Fruit fly (Drosophila melanogaster) whole organism, embryonic: ENCODE measurements around the gene COX7AL.

Experiments
- ATbp ChIP-seq: fragments of 200-800 bp; sonication (Bioruptor generic); optimal IDR thresholded peaks from 2 replicates; lab custom pipeline; 2017; ENCODE audit warnings: missing biosample characterization, mild to moderate bottlenecking, missing genetic modification characterization, missing genetic modification reagents
- Abd-B ChIP-seq: fragments of 200-800 bp; sonication (Bioruptor generic); optimal IDR thresholded peaks from 2 replicates; lab custom pipeline; 2018; ENCODE audit warnings: missing biosample characterization, mild to moderate bottlenecking, missing genetic modification characterization, moderate library complexity
- Aef1 ChIP-seq: fragments of 200-800 bp; sonication (Bioruptor generic); IDR thresholded peaks from 3 replicates; pipeline ENCODE4 v1.3.6; 2022; ENCODE audit warnings: missing biosample characterization, missing genetic modification characterization
- Bgb ChIP-seq: fragments of 200-800 bp; sonication (Bioruptor generic); IDR thresholded peaks from 2 replicates; pipeline ENCODE4 v1.3.6; 2022; ENCODE audit warnings: missing biosample characterization, missing genetic modification characterization; ENCODE audit not compliant: partially characterized antibody
- CG10267 ChIP-seq: fragments of 200-800 bp; sonication (Bioruptor generic); optimal IDR thresholded peaks from 2 replicates; lab custom pipeline; 2018; ENCODE audit warnings: missing biosample characterization, mild to moderate bottlenecking, missing genetic modification characterization, moderate library complexity
- CG10274 ChIP-seq: fragments of 200-800 bp; sonication (Bioruptor generic); optimal IDR thresholded peaks from 3 replicates; lab custom pipeline; 2017; ENCODE audit warnings: missing biosample characterization, mild to moderate bottlenecking, missing genetic modification characterization
- CG10321 ChIP-seq: fragments of 200-800 bp; sonication (Bioruptor generic); IDR thresholded peaks from 2 replicates; pipeline ENCODE4 v1.3.6; 2022; ENCODE audit warnings: missing biosample characterization, missing genetic modification characterization
- CG10431 ChIP-seq: fragments of 200-800 bp; sonication (Bioruptor generic); optimal IDR thresholded peaks from 3 replicates; lab custom pipeline; 2018; ENCODE audit warnings: missing biosample characterization, mild to moderate bottlenecking, missing genetic modification characterization
- CG10462 ChIP-seq: fragments of 200-800 bp; sonication (Bioruptor generic); optimal IDR thresholded peaks from 2 replicates; lab custom pipeline; 2016; ENCODE audit warnings: missing biosample characterization, missing genetic modification characterization
- CG14441 ChIP-seq: fragments of 200-800 bp; sonication (Bioruptor generic); IDR thresholded peaks from 2 replicates; pipeline ENCODE4 v1.3.6; 2022; ENCODE audit warnings: missing biosample characterization, missing genetic modification characterization
- CG14965 ChIP-seq: fragments of 200-800 bp; sonication (Bioruptor generic); optimal IDR thresholded peaks from 2 replicates; lab custom pipeline; 2016; ENCODE audit warnings: missing biosample characterization, missing genetic modification characterization, borderline replicate concordance
- CG1529 ChIP-seq: fragments of 200-800 bp; sonication (Bioruptor generic); optimal IDR thresholded peaks from 3 replicates; lab custom pipeline; 2018; ENCODE audit warnings: missing biosample characterization, missing genetic modification characterization
- CG1603 ChIP-seq: fragments of 200-800 bp; sonication (Bioruptor generic); optimal IDR thresholded peaks from 2 replicates; lab custom pipeline; 2019; ENCODE audit warnings: missing biosample characterization, mild to moderate bottlenecking, missing genetic modification characterization, moderate library complexity
- CG17568 ChIP-seq: fragments of 200-800 bp; sonication (Bioruptor generic); optimal IDR thresholded peaks from 2 replicates; lab custom pipeline; 2018; ENCODE audit warnings: missing biosample characterization, mild to moderate bottlenecking, missing genetic modification characterization, moderate library complexity
- CG17829 ChIP-seq: fragments of 200-800 bp; optimal IDR thresholded peaks from 2 replicates; lab custom pipeline; 2019; ENCODE audit warnings: missing biosample characterization, mild to moderate bottlenecking, missing genetic modification characterization, moderate library complexity
- CG18619 ChIP-seq: fragments of 200-800 bp; sonication (Bioruptor generic); optimal IDR thresholded peaks from 3 replicates; lab custom pipeline; 2017; ENCODE audit warnings: missing biosample characterization, mild to moderate bottlenecking, missing genetic modification characterization
- CG30431 ChIP-seq: fragments of 200-800 bp; sonication (Bioruptor generic); optimal IDR thresholded peaks from 2 replicates; lab custom pipeline; 2017; ENCODE audit warnings: missing biosample characterization, missing genetic modification characterization
- CG31224 ChIP-seq: fragments of 200-800 bp; sonication (Bioruptor generic); IDR thresholded peaks from 2 replicates; pipeline ENCODE4 v1.3.6; 2022; ENCODE audit warnings: missing biosample characterization, missing genetic modification characterization
- CG32532 ChIP-seq: fragments of 200-800 bp; sonication (Bioruptor generic); IDR thresholded peaks from 2 replicates; pipeline ENCODE4 v1.3.6; 2022; ENCODE audit warnings: missing biosample characterization, missing genetic modification characterization
- CG3407 ChIP-seq: fragments of 200-800 bp; sonication (Bioruptor generic); optimal IDR thresholded peaks from 2 replicates; lab custom pipeline; 2018; ENCODE audit warnings: missing biosample characterization, mild to moderate bottlenecking, missing genetic modification characterization
- CG3995 ChIP-seq: fragments of 200-800 bp; sonication (Bioruptor generic); optimal IDR thresholded peaks from 3 replicates; lab custom pipeline; 2016; ENCODE audit warnings: missing biosample characterization, missing genetic modification characterization
- CG4404 ChIP-seq: fragments of 200-800 bp; sonication (Bioruptor generic); IDR thresholded peaks from 2 replicates; pipeline ENCODE4 v1.3.6; 2022; ENCODE audit warnings: missing biosample characterization, missing genetic modification characterization
- CG4707 ChIP-seq: fragments of 200-800 bp; sonication (Bioruptor generic); optimal IDR thresholded peaks from 2 replicates; lab custom pipeline; 2018; ENCODE audit warnings: missing biosample characterization, mild to moderate bottlenecking, missing genetic modification characterization, moderate library complexity
- CG8281 ChIP-seq: fragments of 200-800 bp; sonication (Bioruptor generic); optimal IDR thresholded peaks from 2 replicates; lab custom pipeline; 2018; ENCODE audit warnings: missing biosample characterization, mild to moderate bottlenecking, missing genetic modification characterization, moderate library complexity
- CG8924 ChIP-seq: fragments of 200-800 bp; optimal IDR thresholded peaks from 3 replicates; lab custom pipeline; 2019; ENCODE audit warnings: missing biosample characterization, mild to moderate bottlenecking, missing genetic modification characterization, moderate library complexity
- Doc3 ChIP-seq: fragments of 200-800 bp; sonication (Bioruptor generic); IDR thresholded peaks from 3 replicates; pipeline ENCODE4 v1.3.6; 2022; ENCODE audit warnings: missing biosample characterization, missing genetic modification characterization; ENCODE audit not compliant: partially characterized antibody
- E2f1 ChIP-seq: fragments of 200-800 bp; sonication (Bioruptor generic); IDR thresholded peaks from 2 replicates; pipeline ENCODE4 v1.3.6; 2022; ENCODE audit warnings: missing biosample characterization, missing genetic modification characterization
- ERR ChIP-seq: fragments of 200-800 bp; sonication (Bioruptor generic); optimal IDR thresholded peaks from 2 replicates; lab custom pipeline; 2016; ENCODE audit warnings: missing biosample characterization, missing genetic modification characterization
- GATAe ChIP-seq: fragments of 200-800 bp; sonication (Bioruptor generic); conservative IDR thresholded peaks from 2 replicates; pipeline ENCODE4 v1.3.6; 2022; ENCODE audit warnings: missing biosample characterization, missing genetic modification characterization
- Hand ChIP-seq: fragments of 200-800 bp; sonication (Bioruptor generic); optimal IDR thresholded peaks from 2 replicates; lab custom pipeline; 2017; ENCODE audit warnings: mild to moderate bottlenecking, missing biosample characterization, missing genetic modification reagents, missing genetic modification characterization
- Lim3 ChIP-seq: fragments of 200-800 bp; sonication (Bioruptor generic); IDR thresholded peaks from 2 replicates; pipeline ENCODE4 v1.3.6; 2022; ENCODE audit warnings: missing biosample characterization, missing genetic modification characterization
- MBD-R2 ChIP-seq: fragments of 200-800 bp; sonication (Bioruptor generic); IDR thresholded peaks from 2 replicates; pipeline ENCODE4 v1.3.6; 2022; ENCODE audit warnings: missing biosample characterization, missing genetic modification characterization
- Mad ChIP-seq: fragments of 200-800 bp; sonication (Bioruptor generic); optimal IDR thresholded peaks from 2 replicates; lab custom pipeline; 2016; ENCODE audit warnings: missing biosample characterization, missing genetic modification characterization
- Oaz ChIP-seq: fragments of 200-800 bp; sonication (Bioruptor generic); IDR thresholded peaks from 2 replicates; pipeline ENCODE4 v1.3.6; 2022; ENCODE audit warnings: missing biosample characterization, missing genetic modification characterization
- Sin3A ChIP-seq: fragments of >200 bp; optimal IDR thresholded peaks from 2 replicates; lab custom pipeline; 2018
- Trl ChIP-seq, 3 experiments: fragments of >200 bp in 2 of 3; fragments of 200-800 bp in 1 of 3; sonication (Bioruptor generic) in 1 of 3; optimal IDR thresholded peaks; 2 replicates in 1 of 3; 3 replicates in 2 of 3; lab custom pipeline; 2016 to 2017; ENCODE audit warnings: missing biosample characterization in 1 of 3, missing genetic modification characterization in 1 of 3
- bsh ChIP-seq, 2 experiments: fragments of 200-800 bp; sonication (Bioruptor generic); optimal IDR thresholded peaks; 2 replicates each; lab custom pipeline; 2017 to 2018; ENCODE audit warnings: mild to moderate bottlenecking in 2 of 2, missing biosample characterization in 2 of 2, missing genetic modification characterization in 2 of 2, moderate library complexity in 1 of 2
- crol ChIP-seq: fragments of 200-800 bp; sonication (Bioruptor generic); IDR thresholded peaks from 2 replicates; pipeline ENCODE4 v1.3.6; 2022; ENCODE audit warnings: missing biosample characterization, missing genetic modification characterization
- hb ChIP-seq: fragments of 200-800 bp; sonication (Bioruptor generic); IDR thresholded peaks from 3 replicates; pipeline ENCODE4 v1.3.6; 2022; ENCODE audit warnings: missing biosample characterization, missing genetic modification characterization; ENCODE audit not compliant: partially characterized antibody
- nom ChIP-seq: fragments of 200-800 bp; sonication (Bioruptor generic); optimal IDR thresholded peaks from 2 replicates; lab custom pipeline; 2017; ENCODE audit warnings: missing biosample characterization, missing genetic modification characterization, mild to moderate bottlenecking, moderate library complexity, missing genetic modification reagents
- pnt ChIP-seq: fragments of 200-800 bp; sonication (Bioruptor generic); optimal IDR thresholded peaks from 3 replicates; lab custom pipeline; 2016; ENCODE audit warnings: missing biosample characterization, missing genetic modification characterization
- pum ChIP-seq: fragments of 200-800 bp; sonication (Bioruptor generic); optimal IDR thresholded peaks from 2 replicates; lab custom pipeline; 2016; ENCODE audit warnings: missing biosample characterization, missing genetic modification characterization
- salm ChIP-seq: fragments of 200-800 bp; sonication (Bioruptor generic); optimal IDR thresholded peaks from 2 replicates; lab custom pipeline; 2018; ENCODE audit warnings: missing biosample characterization, mild to moderate bottlenecking, missing genetic modification characterization
- shn ChIP-seq: fragments of 200-800 bp; sonication (Bioruptor generic); optimal IDR thresholded peaks from 3 replicates; lab custom pipeline; 2016; ENCODE audit warnings: missing biosample characterization, missing genetic modification characterization
- sr ChIP-seq: fragments of 200-800 bp; sonication (Bioruptor generic); IDR thresholded peaks from 3 replicates; pipeline ENCODE4 v1.3.6; 2022; ENCODE audit warnings: missing biosample characterization, missing genetic modification characterization
- ssp ChIP-seq: fragments of 200-800 bp; sonication (Bioruptor generic); IDR thresholded peaks from 2 replicates; pipeline ENCODE4 v1.3.6; 2022; ENCODE audit warnings: missing biosample characterization, missing genetic modification characterization
- stc ChIP-seq: fragments of 200-800 bp; sonication (Bioruptor generic); IDR thresholded peaks from 2 replicates; pipeline ENCODE4 v1.3.6; 2022; ENCODE audit warnings: missing biosample characterization, missing genetic modification characterization
- vfl ChIP-seq: fragments of 200-800 bp; sonication (Bioruptor generic); optimal IDR thresholded peaks from 2 replicates; lab custom pipeline; 2016; ENCODE audit warnings: missing biosample characterization, missing genetic modification characterization

Gene COX7AL

DNA sequence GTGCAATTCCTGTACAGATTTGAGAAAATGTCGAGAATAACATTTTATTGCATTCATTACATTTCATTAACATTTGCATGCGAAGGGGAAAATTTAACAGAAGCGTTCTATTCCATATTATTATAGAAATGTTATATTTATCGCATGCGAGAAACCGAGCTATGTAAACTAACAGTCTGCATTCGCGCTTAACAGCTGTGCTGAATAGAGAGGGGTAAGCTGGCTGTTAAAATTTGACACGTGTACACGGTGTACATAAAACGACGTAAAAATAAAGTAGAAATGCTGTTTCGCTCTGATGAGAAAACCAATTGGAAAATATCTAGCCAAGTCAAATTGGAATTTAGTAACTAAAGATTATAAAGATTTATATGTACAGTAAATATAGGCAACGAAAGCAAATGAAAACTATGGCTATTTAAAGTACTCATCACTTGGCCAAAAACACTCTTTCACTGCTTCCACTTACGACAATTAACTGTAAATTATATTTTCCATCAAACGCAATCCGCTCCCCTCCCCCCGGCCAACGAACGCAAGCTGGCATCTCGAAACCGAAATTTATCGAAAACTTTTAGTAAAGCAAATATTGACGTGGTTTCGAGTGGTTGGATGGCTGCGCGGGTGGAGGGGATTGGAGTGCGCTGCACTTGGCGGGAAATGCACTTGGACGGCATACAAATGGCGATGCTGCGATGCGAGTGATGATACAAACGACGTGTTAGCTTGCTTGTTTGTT is 37.1 kb upstream of the COX7AL start (continued):
- TF ChIP-seq CG3407 (GFP tag; lab: Kevin White, UChicago) (peak; percentile 3), CG8281 (no peak), Doc3 (GFP tag; lab: Robert Waterston, UW) (no peak), pum (GFP tag; lab: Kevin White, UChicago) (no peak), Abd-B (no peak), CG18619 (GFP tag; lab: Kevin White, UChicago) (no peak), CG30431 (GFP tag; lab: Kevin White, UChicago) (no peak), Sin3A (lab: Kevin White, UChicago) (no peak), ssp (no peak), pnt (GFP tag; lab: Kevin White, UChicago) (no peak), E2f1 (GFP tag; lab: Robert Waterston, UW) (no peak), hb (GFP tag; lab: Robert Waterston, UW) (no peak), CG4404 (GFP tag; lab: Robert Waterston, UW) (no peak), GATAe (GFP tag; lab: Robert Waterston, UW) (no peak), CG4707 (GFP tag; lab: Kevin White, UChicago) (no peak), salm (tag; lab: Kevin White, UChicago) (no peak), CG10267 (tag; lab: Kevin White, UChicago) (no peak), bsh (GFP tag; optimal IDR thresholded peaks at IDR 0.05; lab: Kevin White, UChicago) (no peak), sr (GFP tag; lab: Robert Waterston, UW) (no peak), CG8924 (tag; lab: Kevin White, UChicago) (no peak), CG17568 (GFP tag; lab: Kevin White, UChicago) (no peak), Hand (no peak), ERR (GFP tag; lab: Kevin White, UChicago) (no peak), Trl (optimal IDR thresholded peaks at IDR 0.05; lab: Kevin White, UChicago) (no peak), Trl (GFP tag; optimal IDR thresholded peaks at IDR 0.05; lab: Kevin White, UChicago) (no peak), CG10321 (GFP tag; lab: Robert Waterston, UW) (no peak), CG3995 (no peak), Oaz (GFP tag; lab: Robert Waterston, UW) (no peak), crol (GFP tag; lab: Robert Waterston, UW) (peak; percentile 91), CG14965 (no peak), CG10274 (GFP tag; lab: Kevin White, UChicago) (no peak), Bgb (GFP tag; lab: Robert Waterston, UW) (peak; percentile 70), stc (no peak), Lim3 (GFP tag; lab: Robert Waterston, UW) (no peak), CG32532 (GFP tag; lab: Robert Waterston, UW) (no peak), shn (GFP tag; lab: Kevin White, UChicago) (no peak), MBD-R2 (GFP tag; lab: Robert Waterston, UW) (no peak), nom (GFP tag; lab: Kevin White, UChicago) (no peak), vfl (GFP tag; lab: Kevin White, UChicago) (no peak), Mad (GFP tag; lab: Kevin White, UChicago) (no peak), CG1529 (GFP tag; lab: Kevin White, UChicago) (no peak), ATbp (GFP tag; lab: Kevin White, UChicago) (peak; percentile 51), CG10462 (no peak), CG10431 (GFP tag; lab: Kevin White, UChicago) (no peak), CG17829 (no peak), Aef1 (GFP tag; lab: Robert Waterston, UW) (no peak), CG1603 (tag; lab: Kevin White, UChicago) (no peak), CG14441 (no peak), CG31224 (GFP tag; lab: Robert Waterston, UW) (no peak)
